Worm (Caenorhabditis elegans) whole organism, young adult: ENCODE data around the gene ced-9.

Experiments used
- fkh-3 ChIP-seq: sonication (generic microtip); optimal IDR thresholded peaks from 2 replicates; lab custom pipeline; 2016; ENCODE audit warnings: mild to moderate bottlenecking, missing genetic modification characterization, missing compliant biosample characterization
- nfya-1 ChIP-seq: sonication (generic microtip); optimal IDR thresholded peaks from 2 replicates; lab custom pipeline; 2017; ENCODE audit warnings: antibody characterized with exemption, missing compliant biosample characterization, missing genetic modification characterization, borderline replicate concordance; ENCODE audit not compliant: insufficient read depth

DNA sequence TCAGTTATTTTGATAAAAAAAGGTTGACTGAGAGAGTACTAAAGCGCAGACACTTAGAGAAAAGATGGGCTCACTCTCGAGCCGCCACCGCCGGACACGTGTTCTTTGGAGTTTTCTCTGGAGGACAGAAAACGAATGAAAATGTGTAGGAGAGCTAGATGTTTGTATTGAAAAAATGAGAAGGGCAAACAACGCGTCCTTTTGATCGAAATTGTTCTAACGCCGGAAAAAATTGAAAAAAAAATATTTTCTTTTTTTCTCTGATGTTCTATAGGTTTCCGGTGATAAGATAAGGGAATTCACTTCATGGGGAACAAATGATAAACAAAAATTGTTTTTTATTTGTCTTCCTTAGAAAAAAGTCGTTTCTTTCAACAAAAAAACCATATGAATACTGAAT lies 5.2 kb upstream of the ced-9 start:
- no peak for TF ChIP-seq nfya-1 (tag; lab: Kevin White, UChicago)
- TF ChIP-seq fkh-3 (tag; lab: Kevin White, UChicago), result no peak
